Fruit fly (Drosophila melanogaster): ENCODE data around the gene CG4956.

DNA sequence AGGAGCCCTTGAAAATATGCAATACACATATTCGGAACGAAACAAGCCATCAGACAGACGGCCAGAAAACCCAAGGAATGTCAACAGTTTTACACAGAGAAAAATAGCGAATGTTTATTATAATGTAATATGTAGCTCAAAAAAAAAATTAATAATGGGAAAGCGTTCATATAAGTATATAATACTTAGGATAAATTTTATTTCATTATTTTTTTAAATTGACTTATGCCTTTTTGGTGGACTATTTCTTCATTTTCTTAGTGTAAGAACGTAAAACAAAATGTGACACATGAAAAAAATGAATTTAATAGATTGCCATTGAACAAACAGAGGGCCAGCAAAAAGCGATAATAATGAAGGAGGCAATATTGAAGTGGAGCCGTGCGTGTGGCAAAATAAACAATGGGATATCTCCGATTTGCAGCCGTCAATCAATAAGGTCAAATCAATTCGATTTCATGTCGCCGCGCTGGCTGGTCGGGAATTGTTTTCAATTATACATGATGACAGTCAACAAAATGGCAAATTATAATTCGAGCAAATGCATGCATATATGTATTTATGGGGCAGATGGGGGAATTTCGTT lies 23.2 kb downstream of the CG4956 start:
- TF ChIP-seq CG32121 (GFP tag; IDR thresholded peaks at IDR 0.05) (no peak), Pif1B (GFP tag; optimal IDR thresholded peaks at IDR 0.05) (no peak), Snoo (tag; optimal IDR thresholded peaks at IDR 0.05) (no peak), gl (tag; optimal IDR thresholded peaks at IDR 0.05) (no peak), CG9948 (tag; optimal IDR thresholded peaks at IDR 0.05) (no peak), CG34367 (tag; optimal IDR thresholded peaks at IDR 0.05) (no peak), fd96Ca (GFP tag; IDR thresholded peaks at IDR 0.05) (no peak), CG12605 (GFP tag; IDR thresholded peaks at IDR 0.05) (no peak)
